Fruit fly (Drosophila melanogaster): ENCODE data around the gene CG17026.

Gene CG17026

DNA sequence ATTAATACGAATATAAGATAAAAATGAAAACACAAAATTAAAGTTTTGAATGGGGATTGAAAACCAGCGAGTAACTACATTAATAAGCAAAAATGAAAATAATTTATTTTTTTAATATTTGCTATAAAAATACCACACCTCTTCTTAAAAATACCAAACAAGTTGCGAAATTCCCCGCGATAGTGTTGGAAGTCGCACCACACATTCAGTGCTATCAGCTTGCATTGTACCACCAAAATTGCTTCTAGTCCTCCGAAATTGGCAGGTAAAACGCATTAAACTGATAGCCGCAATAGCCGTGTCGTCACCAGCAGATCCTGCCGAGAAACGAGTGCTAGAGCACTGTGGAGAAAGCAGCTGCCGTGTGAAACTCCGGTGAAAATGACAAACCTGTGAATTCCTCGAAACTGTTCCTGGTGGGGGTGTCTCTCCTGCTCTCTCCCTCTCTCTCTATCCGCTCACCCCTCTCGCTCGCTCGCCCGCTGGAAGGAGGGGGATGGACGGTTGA lies 12.9 kb downstream of the CG17026 start, which contains the start of gene Hip14 (continued):
- TF ChIP-seq scrt (GFP tag; optimal IDR thresholded peaks at IDR 0.05) (no peak), CG10431 (GFP tag; optimal IDR thresholded peaks at IDR 0.05) (no peak), row (GFP tag; IDR thresholded peaks at IDR 0.05) (0 out of 3 replicates have a peak, but pooled peaks have one; percentile 39), Dfd (GFP tag; optimal IDR thresholded peaks at IDR 0.05) (no peak), CG1233 (GFP tag; optimal IDR thresholded peaks at IDR 0.05) (no peak), Awh (GFP tag; IDR thresholded peaks at IDR 0.05) (no peak), CG6254 (GFP tag; optimal IDR thresholded peaks at IDR 0.05) (no peak), pzg (GFP tag; optimal IDR thresholded peaks at IDR 0.05) (peak; percentile 52), Sry-β (GFP tag; optimal IDR thresholded peaks at IDR 0.05) (no peak), D (optimal IDR thresholded peaks at IDR 0.05) (peak; percentile 62), D (GFP tag; optimal IDR thresholded peaks at IDR 0.05) (no peak), aop (GFP tag; IDR thresholded peaks at IDR 0.05) (no peak), Myb (GFP tag; optimal IDR thresholded peaks at IDR 0.05) (no peak), Fer2 (tag; optimal IDR thresholded peaks at IDR 0.05) (no peak), crc (GFP tag; optimal IDR thresholded peaks at IDR 0.05) (no peak), CG30020 (tag; optimal IDR thresholded peaks at IDR 0.05) (peak; percentile 48), sima (GFP tag; optimal IDR thresholded peaks at IDR 0.05) (no peak), sisA (GFP tag; IDR thresholded peaks at IDR 0.05) (no peak), CG13424 (tag; optimal IDR thresholded peaks at IDR 0.05) (peak; percentile 28), gce (GFP tag; IDR thresholded peaks at IDR 0.05) (no peak), pros (GFP tag; optimal IDR thresholded peaks at IDR 0.05) (no peak), CG13775 (GFP tag; optimal IDR thresholded peaks at IDR 0.05) (peak; percentile 16), unpg (GFP tag; optimal IDR thresholded peaks at IDR 0.05) (no peak), CG7963 (GFP tag; IDR thresholded peaks at IDR 0.05; ENCODE audit: partially characterized antibody) (no peak), CG7987 (GFP tag; optimal IDR thresholded peaks at IDR 0.05) (no peak), CG8944 (GFP tag; optimal IDR thresholded peaks at IDR 0.05) (no peak), CG10462 (GFP tag; optimal IDR thresholded peaks at IDR 0.05) (no peak), CG11398 (GFP tag; optimal IDR thresholded peaks at IDR 0.05) (no peak), Antp (GFP tag; optimal IDR thresholded peaks at IDR 0.05) (no peak), Scr (GFP tag; IDR thresholded peaks at IDR 0.05; ENCODE audit: partially characterized antibody) (peak; percentile 22; the same call in 1 of the 2 replicates), vnd (GFP tag; IDR thresholded peaks at IDR 0.05; ENCODE audit: partially characterized antibody) (no peak), bigmax (GFP tag; optimal IDR thresholded peaks at IDR 0.05) (no peak), CG15479 (GFP tag; optimal IDR thresholded peaks at IDR 0.05) (peak; percentile 56), CG8478 (optimal IDR thresholded peaks at IDR 0.05) (peak; percentile 58), CG2120 (GFP tag; optimal IDR thresholded peaks at IDR 0.05) (peak; percentile 7), Asciz (GFP tag; optimal IDR thresholded peaks at IDR 0.05) (no peak), CG31365 (tag; optimal IDR thresholded peaks at IDR 0.05) (no peak), Vsx1 (GFP tag; optimal IDR thresholded peaks at IDR 0.05) (no peak), Adf1 (GFP tag; IDR thresholded peaks at IDR 0.05) (peak; percentile 16; the same call in 1 of the 2 replicates), CG10366 (GFP tag; IDR thresholded peaks at IDR 0.05) (no peak), BEAF-32 (GFP tag; optimal IDR thresholded peaks at IDR 0.05) (peak; percentile 29), CG2678 (tag; optimal IDR thresholded peaks at IDR 0.05) (no peak), dysf (GFP tag; IDR thresholded peaks at IDR 0.05) (no peak), salm (tag; optimal IDR thresholded peaks at IDR 0.05) (no peak), HmgD (GFP tag; optimal IDR thresholded peaks at IDR 0.05) (no peak), CG7372 (GFP tag; IDR thresholded peaks at IDR 0.05) (no peak), Sry-δ (GFP tag; optimal IDR thresholded peaks at IDR 0.05) (no peak), ems (GFP tag; optimal IDR thresholded peaks at IDR 0.05) (no peak), CG4617 (GFP tag; optimal IDR thresholded peaks at IDR 0.05; ENCODE audit: borderline replicate concordance) (peak; percentile 89), luna (GFP tag; optimal IDR thresholded peaks at IDR 0.05) (no peak), CG3726 (GFP tag; IDR thresholded peaks at IDR 0.05) (no peak)

All from whole organism, embryonic.